Fruit fly (Drosophila melanogaster): ENCODE results near the gene Rrp6.

Gene Rrp6

DNA sequence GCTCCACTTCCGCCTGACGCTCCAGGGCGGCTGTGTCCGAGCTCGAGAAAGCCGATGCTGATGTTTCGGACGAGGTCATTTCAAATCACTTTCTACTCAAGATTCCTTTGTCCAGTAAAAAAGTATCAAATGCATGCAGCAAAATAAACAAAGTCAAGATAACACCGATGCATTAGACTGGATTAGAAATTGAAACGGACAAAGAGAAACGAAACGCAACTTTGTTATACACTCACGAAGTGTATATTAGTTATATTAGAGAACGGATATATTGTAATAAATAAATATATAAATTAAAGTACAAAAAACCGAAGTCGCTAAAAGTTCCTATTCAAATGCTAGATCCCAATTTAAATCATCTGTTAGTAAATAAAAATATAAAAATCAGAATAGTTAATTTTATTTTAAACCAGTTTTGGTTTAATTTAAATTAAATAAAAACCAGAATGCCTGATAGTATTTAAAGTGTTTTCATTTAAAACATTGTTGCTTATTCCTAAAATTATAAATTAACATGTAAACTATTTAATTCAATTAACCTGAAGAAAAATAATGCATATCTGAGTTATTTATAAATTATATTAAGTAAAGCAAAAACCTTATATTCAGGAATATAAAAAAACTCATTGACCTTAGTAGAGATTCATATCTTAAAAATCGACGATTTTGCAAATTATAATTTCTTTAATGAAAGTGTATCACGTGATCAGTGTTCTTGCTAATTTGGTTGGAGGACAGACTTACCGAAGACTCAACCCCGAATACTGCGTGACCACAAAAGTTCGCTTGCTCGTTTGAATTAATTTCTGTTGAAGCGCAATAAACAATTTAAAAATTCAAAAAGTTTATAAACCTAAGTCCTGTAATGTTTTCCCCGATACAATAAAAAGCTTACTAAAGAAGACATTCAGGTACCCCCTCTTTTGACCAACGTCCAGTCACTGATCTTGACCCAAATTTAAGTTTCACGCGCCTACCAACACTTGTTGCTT is 8.0 kb upstream of the Rrp6 start, which contains the start of gene Dph2 (continued):
- peak; percentile 59; the same call in 1 of the 3 replicates for TF ChIP-seq CG11093 (GFP tag; IDR thresholded peaks at IDR 0.05)
- no peak for TF ChIP-seq Gsc (GFP tag; IDR thresholded peaks at IDR 0.05)
- peak; percentile 100 for TF ChIP-seq CG1603 (tag; optimal IDR thresholded peaks at IDR 0.05)
- TF ChIP-seq CG8765 (GFP tag; IDR thresholded peaks at IDR 0.05), result no peak
- TF ChIP-seq CG5180 (GFP tag; optimal IDR thresholded peaks at IDR 0.05), result no peak
- no peak for TF ChIP-seq ato (GFP tag; IDR thresholded peaks at IDR 0.05; ENCODE audit: partially characterized antibody)
- no peak for TF ChIP-seq Kr (GFP tag; optimal IDR thresholded peaks at IDR 0.05)
- no peak for TF ChIP-seq nau (GFP tag; optimal IDR thresholded peaks at IDR 0.05)
- TF ChIP-seq GATAe (GFP tag; conservative IDR thresholded peaks at IDR 0.05), result 0 out of 2 replicates have a peak, but pooled peaks have one; percentile 19
- TF ChIP-seq chm (GFP tag; IDR thresholded peaks at IDR 0.05), result peak; percentile 35; the same call in 1 of the 2 replicates
- TF ChIP-seq CG7839 (tag; optimal IDR thresholded peaks at IDR 0.05), result peak; percentile 87
- TF ChIP-seq CG11560 (tag; IDR thresholded peaks at IDR 0.05), result peak; percentile 12; the same call in 2 of the 3 replicates
- no peak for TF ChIP-seq CG1529 (GFP tag; optimal IDR thresholded peaks at IDR 0.05)
- peak; percentile 71 for TF ChIP-seq fd96Cb (tag; optimal IDR thresholded peaks at IDR 0.05)
- TF ChIP-seq CG7745 (tag; optimal IDR thresholded peaks at IDR 0.05), result no peak
- peak; percentile 48 for TF ChIP-seq zf30C (GFP tag; optimal IDR thresholded peaks at IDR 0.05)
- TF ChIP-seq Chrac-16 (GFP tag; optimal IDR thresholded peaks at IDR 0.05), result peak; percentile 40
- peak; percentile 61 for TF ChIP-seq esg (GFP tag; conservative IDR thresholded peaks at IDR 0.05)
- peak; percentile 70; the same call in 1 of the 2 replicates for TF ChIP-seq CG11247 (GFP tag; IDR thresholded peaks at IDR 0.05)
- TF ChIP-seq Fer3 (tag; optimal IDR thresholded peaks at IDR 0.05), result peak; percentile 84
- no peak for TF ChIP-seq grn (GFP tag; optimal IDR thresholded peaks at IDR 0.05)
- TF ChIP-seq Xbp1 (GFP tag; optimal IDR thresholded peaks at IDR 0.05), result peak; percentile 69
- peak; percentile 22; the same call in 1 of the 2 replicates for TF ChIP-seq ro (GFP tag; IDR thresholded peaks at IDR 0.05)
- TF ChIP-seq Atf-2 (GFP tag; optimal IDR thresholded peaks at IDR 0.05), result peak; percentile 29
- TF ChIP-seq CG12942 (GFP tag; optimal IDR thresholded peaks at IDR 0.05), result peak; percentile 44
- TF ChIP-seq Side (GFP tag; optimal IDR thresholded peaks at IDR 0.05), result peak; percentile 25
- peak; percentile 77 for TF ChIP-seq CG7372 (GFP tag; IDR thresholded peaks at IDR 0.05)
- peak; percentile 21 for TF ChIP-seq Mad (GFP tag; optimal IDR thresholded peaks at IDR 0.05)
- peak; percentile 64 for TF ChIP-seq CG9727 (GFP tag; optimal IDR thresholded peaks at IDR 0.05)
- TF ChIP-seq jumu (GFP tag; optimal IDR thresholded peaks at IDR 0.05), result peak; percentile 38
- peak; percentile 66 for TF ChIP-seq Oaz (GFP tag; IDR thresholded peaks at IDR 0.05)
- TF ChIP-seq NC2β (GFP tag; optimal IDR thresholded peaks at IDR 0.05), result no peak
- TF ChIP-seq CG7271 (tag; optimal IDR thresholded peaks at IDR 0.05), result peak; percentile 62
- no peak for TF ChIP-seq CG18011 (GFP tag; optimal IDR thresholded peaks at IDR 0.05)
- TF ChIP-seq tio (GFP tag; optimal IDR thresholded peaks at IDR 0.05), result no peak
- peak; percentile 75 for TF ChIP-seq Drgx (GFP tag; IDR thresholded peaks at IDR 0.05)
- TF ChIP-seq Meics (GFP tag; optimal IDR thresholded peaks at IDR 0.05), result peak; percentile 80
- peak; percentile 89 for TF ChIP-seq Med (GFP tag)
- TF ChIP-seq CG13123 (GFP tag; optimal IDR thresholded peaks at IDR 0.05), result no peak
- TF ChIP-seq HLH4C (GFP tag; IDR thresholded peaks at IDR 0.05; ENCODE audit: partially characterized antibody), result no peak
- TF ChIP-seq Nf-YA (GFP tag; IDR thresholded peaks at IDR 0.05), result peak; percentile 59; the same call in 1 of the 2 replicates
- TF ChIP-seq CG4707 (GFP tag; optimal IDR thresholded peaks at IDR 0.05), result no peak
- TF ChIP-seq CG32767 (GFP tag; IDR thresholded peaks at IDR 0.05), result peak; percentile 77
- TF ChIP-seq Atf3 (GFP tag; optimal IDR thresholded peaks at IDR 0.05), result peak; percentile 6
- peak; percentile 73 for TF ChIP-seq CG34422 (GFP tag; IDR thresholded peaks at IDR 0.05)
- peak; percentile 72 for TF ChIP-seq lab (GFP tag; optimal IDR thresholded peaks at IDR 0.05)
- peak; percentile 61 for TF ChIP-seq CG10321 (GFP tag; IDR thresholded peaks at IDR 0.05)
- peak; percentile 73 for TF ChIP-seq wdn (GFP tag; IDR thresholded peaks at IDR 0.05)
